Worm (Caenorhabditis elegans) whole organism, L1 larva: ENCODE measurements around the gene T27E4.7.

ENCODE experiments used
- C16A3.4 ChIP-seq: fragments of 150-350 bp; optimal IDR thresholded peaks from 2 replicates; lab custom pipeline; 2014; ENCODE audit warnings: missing biosample characterization, missing genetic modification characterization
- F16B12.6 ChIP-seq: fragments of 150-350 bp; optimal IDR thresholded peaks from 2 replicates; lab custom pipeline; 2014; ENCODE audit warnings: missing biosample characterization, missing genetic modification characterization
- aha-1 ChIP-seq: fragments of 150-350 bp; optimal IDR thresholded peaks from 2 replicates; lab custom pipeline; 2014; ENCODE audit warnings: missing biosample characterization, missing genetic modification characterization
- blmp-1 ChIP-seq: fragments of 150-350 bp; optimal IDR thresholded peaks from 2 replicates; lab custom pipeline; 2014; ENCODE audit warnings: missing biosample characterization, missing genetic modification characterization
- ces-1 ChIP-seq: fragments of 150-350 bp; optimal IDR thresholded peaks from 2 replicates; lab custom pipeline; 2014; ENCODE audit warnings: missing biosample characterization, missing genetic modification reagents, missing genetic modification characterization
- dpl-1 ChIP-seq, 3 experiments: fragments of 150-350 bp in 2 of 3; sonication (generic microtip) in 1 of 3; optimal IDR thresholded peaks; 2 replicates each; lab custom pipeline; 2014 to 2017; ENCODE audit warnings: missing biosample characterization in 3 of 3, missing genetic modification characterization in 3 of 3, missing genetic modification reagents in 3 of 3
- efl-1 ChIP-seq, 4 experiments: fragments of 150-350 bp; optimal IDR thresholded peaks in 3 of 4; peaks in 1 of 4; 1 replicate in 1 of 4; 2 replicates in 3 of 4; lab custom pipeline; 2014; ENCODE audit warnings: missing biosample characterization in 2 of 4, missing genetic modification characterization in 2 of 4, missing genetic modification reagents in 2 of 4
- egl-13 ChIP-seq: sonication (generic microtip); optimal IDR thresholded peaks from 2 replicates; lab custom pipeline; 2016; ENCODE audit warnings: missing genotype, missing genetic modification reagents, missing genetic modification characterization, missing compliant biosample characterization
- egl-27 ChIP-seq, 2 experiments: fragments of 150-350 bp in 1 of 2; sonication (generic microtip); optimal IDR thresholded peaks; 3 replicates each; lab custom pipeline; 2017 to 2018; ENCODE audit warnings: missing biosample characterization in 2 of 2, missing genetic modification characterization in 2 of 2, missing genetic modification reagents in 2 of 2
- elt-2 ChIP-seq: sonication (generic microtip); optimal IDR thresholded peaks from 2 replicates; lab custom pipeline; 2016; ENCODE audit warnings: missing genetic modification characterization, mild to moderate bottlenecking, inconsistent platforms, missing compliant biosample characterization, missing genetic modification reagents
- elt-3 ChIP-seq, 6 experiments: fragments of 150-350 bp in 1 of 6; sonication (generic microtip); optimal IDR thresholded peaks; 2 replicates each; lab custom pipeline; 2017 to 2018; ENCODE audit warnings: missing biosample characterization in 6 of 6, missing genetic modification characterization in 6 of 6, inconsistent platforms in 1 of 6
- ets-5 ChIP-seq: fragments of 200-800 bp; sonication (Bioruptor generic); IDR thresholded peaks from 2 replicates; pipeline ENCODE4 v1.3.6; 2022; ENCODE audit warnings: missing genetic modification characterization, missing compliant biosample characterization
- grh-1 ChIP-seq: fragments of 200-800 bp; sonication (Bioruptor generic); IDR thresholded peaks from 2 replicates; pipeline ENCODE4 v1.3.6; 2022; ENCODE audit warnings: missing genetic modification reagents, missing genetic modification characterization, missing compliant biosample characterization
- hlh-4 ChIP-seq: sonication (generic microtip); optimal IDR thresholded peaks from 2 replicates; lab custom pipeline; 2016; ENCODE audit warnings: mild to moderate bottlenecking, missing genetic modification characterization, missing compliant biosample characterization
- irx-1 ChIP-seq: sonication (generic microtip); optimal IDR thresholded peaks from 2 replicates; lab custom pipeline; 2016; ENCODE audit warnings: missing genetic modification characterization, missing compliant biosample characterization
- jun-1 ChIP-seq: fragments of 150-350 bp; optimal IDR thresholded peaks from 2 replicates; lab custom pipeline; 2014; ENCODE audit warnings: missing biosample characterization, missing genetic modification reagents, missing genetic modification characterization
- lin-14 ChIP-seq: fragments of 200-800 bp; sonication (Bioruptor generic); optimal IDR thresholded peaks from 2 replicates; lab custom pipeline; 2018; ENCODE audit warnings: mild to moderate bottlenecking, missing genetic modification characterization, moderate library complexity, missing compliant biosample characterization
- lin-35 ChIP-seq, 2 experiments: fragments of 150-350 bp; optimal IDR thresholded peaks; 2 replicates each; lab custom pipeline; 2014; ENCODE audit warnings: missing biosample characterization in 2 of 2, missing genetic modification characterization in 2 of 2, missing genetic modification reagents in 2 of 2
- lin-39 ChIP-seq: fragments of 150-350 bp; optimal IDR thresholded peaks from 2 replicates; lab custom pipeline; 2014; ENCODE audit warnings: missing biosample characterization, missing genetic modification reagents, missing genetic modification characterization
- mab-9 ChIP-seq: fragments of 200-800 bp; sonication (Bioruptor generic); IDR thresholded peaks from 2 replicates; pipeline ENCODE4 v1.3.6; 2022; ENCODE audit warnings: missing genetic modification reagents, missing genetic modification characterization, missing compliant biosample characterization
- mdl-1 ChIP-seq, 2 experiments: fragments of 150-350 bp; optimal IDR thresholded peaks; 2 replicates each; lab custom pipeline; 2014 to 2017; ENCODE audit warnings: missing biosample characterization in 2 of 2, missing genetic modification characterization in 2 of 2, inconsistent platforms in 1 of 2
- mep-1 ChIP-seq: fragments of 150-350 bp; optimal IDR thresholded peaks from 2 replicates; lab custom pipeline; 2014; ENCODE audit warnings: missing biosample characterization, missing genetic modification characterization
- nhr-12 ChIP-seq: sonication (generic microtip); optimal IDR thresholded peaks from 2 replicates; lab custom pipeline; 2017; ENCODE audit warnings: missing biosample characterization, missing genetic modification characterization
- nhr-19 ChIP-seq: fragments of 200-800 bp; sonication (Bioruptor generic); conservative IDR thresholded peaks from 2 replicates; pipeline ENCODE4 v1.3.6; 2022; ENCODE audit warnings: missing genetic modification characterization, missing compliant biosample characterization
- nhr-20 ChIP-seq: sonication (generic microtip); optimal IDR thresholded peaks from 2 replicates; lab custom pipeline; 2016; ENCODE audit warnings: mild to moderate bottlenecking, missing genetic modification characterization, missing compliant biosample characterization
- nhr-47 ChIP-seq: sonication (generic microtip); optimal IDR thresholded peaks from 2 replicates; lab custom pipeline; 2016; ENCODE audit warnings: mild to moderate bottlenecking, missing genetic modification characterization, moderate library complexity, missing compliant biosample characterization
- nhr-71 ChIP-seq: sonication (generic microtip); optimal IDR thresholded peaks from 2 replicates; lab custom pipeline; 2016; ENCODE audit warnings: mild to moderate bottlenecking, missing genetic modification characterization, moderate library complexity, missing compliant biosample characterization
- nhr-76 ChIP-seq: sonication (generic microtip); optimal IDR thresholded peaks from 2 replicates; lab custom pipeline; 2017; ENCODE audit warnings: missing biosample characterization, missing genetic modification characterization
- nhr-77 ChIP-seq: fragments of 150-350 bp; optimal IDR thresholded peaks from 2 replicates; lab custom pipeline; 2014; ENCODE audit warnings: missing biosample characterization, missing genetic modification characterization
- nhr-84 ChIP-seq: sonication (generic microtip); optimal IDR thresholded peaks from 2 replicates; lab custom pipeline; 2017; ENCODE audit warnings: missing biosample characterization, missing genetic modification characterization
- nhr-85 ChIP-seq: sonication (generic microtip); peaks from one replicate; lab custom pipeline; 2016; ENCODE audit warnings: missing genetic modification characterization, inconsistent platforms, missing compliant biosample characterization
- nhr-90 ChIP-seq: sonication (generic microtip); optimal IDR thresholded peaks from 2 replicates; lab custom pipeline; 2016; ENCODE audit warnings: mild to moderate bottlenecking, missing genetic modification characterization, missing compliant biosample characterization; ENCODE audit not compliant: poor library complexity
- pqm-1 ChIP-seq: sonication (generic microtip); optimal IDR thresholded peaks from 3 replicates; lab custom pipeline; 2017; ENCODE audit warnings: missing biosample characterization, missing genetic modification characterization
- skn-1 ChIP-seq: fragments of 150-350 bp; optimal IDR thresholded peaks from 2 replicates; lab custom pipeline; 2014; ENCODE audit warnings: missing biosample characterization, missing genetic modification characterization
- snpc-4 ChIP-seq: fragments of 150-350 bp; optimal IDR thresholded peaks from 2 replicates; lab custom pipeline; 2014; ENCODE audit warnings: missing biosample characterization, missing genetic modification characterization
- snu-23 ChIP-seq: sonication (generic microtip); optimal IDR thresholded peaks from 2 replicates; lab custom pipeline; 2016; ENCODE audit warnings: missing genetic modification characterization, missing compliant biosample characterization
- sptf-1 ChIP-seq: fragments of 150-350 bp; optimal IDR thresholded peaks from 2 replicates; lab custom pipeline; 2014; ENCODE audit warnings: missing biosample characterization, missing genetic modification characterization
- tbx-2 ChIP-seq: sonication (generic microtip); optimal IDR thresholded peaks from 2 replicates; lab custom pipeline; 2016; ENCODE audit warnings: missing genetic modification characterization, missing compliant biosample characterization
- tlp-1 ChIP-seq: fragments of 150-350 bp; optimal IDR thresholded peaks from 2 replicates; lab custom pipeline; 2014; ENCODE audit warnings: missing biosample characterization, missing genetic modification characterization
- unc-62 ChIP-seq: fragments of 150-350 bp; optimal IDR thresholded peaks from 2 replicates; lab custom pipeline; 2014; ENCODE audit warnings: missing biosample characterization, missing genetic modification reagents, missing genetic modification characterization
- unc-86 ChIP-seq: sonication (generic microtip); optimal IDR thresholded peaks from 2 replicates; lab custom pipeline; 2016; ENCODE audit warnings: missing genetic modification characterization, missing compliant biosample characterization
- unc-98 ChIP-seq: fragments of 200-800 bp; sonication (Bioruptor generic); IDR thresholded peaks from 2 replicates; pipeline ENCODE4 v1.3.6; 2022; ENCODE audit warnings: missing genetic modification characterization, missing compliant biosample characterization
- zag-1 ChIP-seq: fragments of 150-350 bp; optimal IDR thresholded peaks from 2 replicates; lab custom pipeline; 2014; ENCODE audit warnings: missing biosample characterization, missing genetic modification characterization
- ztf-11 ChIP-seq, 2 experiments: sonication (generic microtip); optimal IDR thresholded peaks; 2 replicates each; lab custom pipeline; 2016 to 2017; ENCODE audit warnings: missing genetic modification characterization in 2 of 2, missing biosample characterization in 1 of 2, missing compliant biosample characterization in 1 of 2

The T27E4.7 gene

ce11 chrV:9085845-9086244 lies 9.7 kb upstream of the T27E4.7 start (continued):
- no peak for TF ChIP-seq zag-1 (tag; lab: Kevin White, UChicago)
- TF ChIP-seq, all 84 proteins: peak for 4

DNA sequence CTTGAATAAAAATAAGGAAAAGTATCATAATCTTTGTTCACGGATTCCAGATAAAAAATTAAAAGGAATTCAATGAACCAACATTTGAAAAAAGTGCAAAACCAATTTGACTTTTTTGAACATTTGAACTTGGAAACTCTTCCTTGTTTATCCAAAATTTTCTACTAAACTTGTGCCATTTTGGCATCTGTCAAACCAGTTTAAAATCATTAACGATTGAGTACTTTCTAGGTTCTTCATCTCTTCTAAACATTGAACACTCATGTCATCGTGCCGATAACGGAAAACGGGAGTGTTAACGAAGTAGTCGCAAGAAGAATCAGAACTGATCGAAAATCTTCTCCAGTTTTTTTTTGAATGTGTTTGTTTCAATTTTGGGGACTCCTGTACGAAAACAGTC lies 8.1 kb upstream of the T27E4.7 start:
- TF ChIP-seq nhr-85 (tag; lab: Kevin White, UChicago) = peak; percentile 80
- peak; percentile 32 for TF ChIP-seq nhr-71 (tag; lab: Kevin White, UChicago)
- TF ChIP-seq nhr-19 = 0 out of 2 replicates have a peak, but pooled peaks have one; percentile 23
- TF ChIP-seq nhr-84 (tag; lab: Kevin White, UChicago) = no peak
- peak; percentile 53 for TF ChIP-seq grh-1
- TF ChIP-seq lin-35 (GFP tag; optimal IDR thresholded peaks at IDR 0.05; lab: Kevin White, UChicago) = peak in 1 of 2 experiments; percentile 24
- peak; percentile 39 for TF ChIP-seq nhr-20 (tag; lab: Kevin White, UChicago)
- peak; percentile 27 for TF ChIP-seq tbx-2 (tag; lab: Kevin White, UChicago)
- peak in 2 of 6 experiments; percentile 9 to 12 for TF ChIP-seq elt-3 (tag; optimal IDR thresholded peaks at IDR 0.05; lab: Kevin White, UChicago)
- no peak for TF ChIP-seq egl-27 (tag; optimal IDR thresholded peaks at IDR 0.05; lab: Kevin White, UChicago)
- no peak for TF ChIP-seq nhr-77 (tag; lab: Kevin White, UChicago)
- peak; percentile 47 for TF ChIP-seq blmp-1 (tag; lab: Kevin White, UChicago)
- peak; percentile 40 for TF ChIP-seq lin-14 (GFP tag; lab: Kevin White, UChicago)
- no peak for TF ChIP-seq egl-13 (tag; lab: Kevin White, UChicago)
- TF ChIP-seq snu-23 = no peak
- TF ChIP-seq mep-1 (tag; lab: Kevin White, UChicago) = no peak

- TF ChIP-seq pqm-1 (tag; lab: Kevin White, UChicago) (no peak), blmp-1 (tag; lab: Kevin White, UChicago) (peak; percentile 62), tlp-1 (tag; lab: Kevin White, UChicago) (no peak), unc-86 (tag; lab: Kevin White, UChicago) (no peak), dpl-1 (GFP tag; optimal IDR thresholded peaks at IDR 0.05; lab: Kevin White, UChicago) (no peak), ces-1 (GFP tag; lab: Kevin White, UChicago) (no peak), unc-98 (GFP tag; lab: Robert Waterston, UW) (no peak), ztf-11 (tag; optimal IDR thresholded peaks at IDR 0.05; lab: Kevin White, UChicago) (no peak)
Measured at ce11 chrV:9082350-9082749, 6.2 kb upstream of the T27E4.7 start.

ce11 chrV:9081410-9081809 lies 5.3 kb upstream of the T27E4.7 start:
- TF ChIP-seq mab-9 (GFP tag; lab: Robert Waterston, UW) = no peak
- TF ChIP-seq nhr-76 = no peak
- TF ChIP-seq zag-1 (tag; lab: Kevin White, UChicago) = no peak
- no peak for TF ChIP-seq irx-1 (tag; lab: Kevin White, UChicago)
- TF ChIP-seq lin-35 (GFP tag; optimal IDR thresholded peaks at IDR 0.05; lab: Kevin White, UChicago) = no peak
- TF ChIP-seq jun-1 (tag; lab: Kevin White, UChicago) = peak; percentile 16
- no peak for TF ChIP-seq aha-1 (tag; lab: Kevin White, UChicago)
- peak; percentile 26 for TF ChIP-seq elt-2 (tag; lab: Kevin White, UChicago)
- TF ChIP-seq unc-62 (GFP tag; lab: Kevin White, UChicago) = no peak
- no peak for TF ChIP-seq snu-23
- peak in 1 of 2 experiments; percentile 7 for TF ChIP-seq mdl-1 (tag; optimal IDR thresholded peaks at IDR 0.05; lab: Kevin White, UChicago)
- TF ChIP-seq nhr-47 (tag; lab: Kevin White, UChicago) = no peak
- TF ChIP-seq nhr-12 (tag; lab: Kevin White, UChicago) = no peak
- peak; percentile 24 for TF ChIP-seq lin-14 (GFP tag; lab: Kevin White, UChicago)

DNA sequence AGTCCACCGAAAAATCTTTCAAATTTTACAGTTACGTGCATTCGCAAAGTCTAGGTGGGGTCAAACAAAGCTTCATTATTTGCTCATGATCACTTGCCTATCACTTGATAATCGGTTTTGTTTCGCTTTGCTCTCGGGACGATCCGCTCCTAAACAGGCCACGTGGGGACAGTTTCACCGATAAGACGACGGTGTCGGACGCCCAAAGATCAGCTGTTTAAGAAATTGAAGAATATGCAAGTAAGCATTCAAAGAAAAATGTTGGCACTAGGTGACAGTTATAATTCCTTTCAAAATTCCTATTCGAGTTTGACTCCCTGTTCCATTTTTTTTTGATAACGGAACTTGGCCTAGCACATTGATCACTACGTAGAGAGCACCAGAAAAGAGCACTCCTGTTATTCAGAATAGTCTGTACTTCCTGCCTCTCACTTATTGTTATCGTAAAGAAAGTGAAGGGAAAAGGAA lies 3.9 kb upstream of the T27E4.7 start:
- TF ChIP-seq skn-1 (tag; lab: Kevin White, UChicago) (no peak), egl-13 (tag; lab: Kevin White, UChicago) (peak; percentile 14), nhr-90 (tag; lab: Kevin White, UChicago) (peak; percentile 52), C16A3.4 (tag; lab: Kevin White, UChicago) (no peak), nhr-71 (tag; lab: Kevin White, UChicago) (peak; percentile 46), snpc-4 (tag; lab: Kevin White, UChicago) (no peak), ets-5 (no peak), hlh-4 (tag; lab: Kevin White, UChicago) (no peak), ces-1 (GFP tag; lab: Kevin White, UChicago) (no peak), elt-2 (tag; lab: Kevin White, UChicago) (peak; percentile 97), lin-35 (GFP tag; optimal IDR thresholded peaks at IDR 0.05; lab: Kevin White, UChicago) (peak in 1 of 2 experiments; percentile 53), sptf-1 (no peak), nhr-19 (peak; percentile 25; the same call in 1 of the 2 replicates), efl-1 (optimal IDR thresholded peaks at IDR 0.05; lab: Kevin White, UChicago) (no peak), efl-1 (GFP tag; optimal IDR thresholded peaks at IDR 0.05 in 1 of 2; lab: Kevin White, UChicago) (peak in 1 of 2 experiments; percentile 89), lin-39 (tag; lab: Kevin White, UChicago) (no peak), nhr-20 (tag; lab: Kevin White, UChicago) (peak; percentile 33), F16B12.6 (tag; lab: Kevin White, UChicago) (no peak)
